Worm (Caenorhabditis elegans) whole organism, L1 larva: Measurements from ENCODE around the gene hst-3.2.

Experiments used
- F16B12.6 ChIP-seq: fragments of 150-350 bp; optimal IDR thresholded peaks from 2 replicates; lab custom pipeline; 2014; ENCODE audit warnings: missing biosample characterization, missing genetic modification characterization
- dsc-1 ChIP-seq: sonication (generic microtip); optimal IDR thresholded peaks from 2 replicates; lab custom pipeline; 2016; ENCODE audit warnings: mild to moderate bottlenecking, missing genetic modification characterization, missing compliant biosample characterization
- lin-15B ChIP-seq: fragments of 150-350 bp; sonication (generic microtip); optimal IDR thresholded peaks from 3 replicates; lab custom pipeline; 2014; ENCODE audit warnings: missing biosample characterization, missing genetic modification characterization
- lin-39 ChIP-seq: fragments of 150-350 bp; optimal IDR thresholded peaks from 2 replicates; lab custom pipeline; 2014; ENCODE audit warnings: missing biosample characterization, missing genetic modification reagents, missing genetic modification characterization
- nhr-11 ChIP-seq: fragments of 150-350 bp; optimal IDR thresholded peaks from 2 replicates; lab custom pipeline; 2014; ENCODE audit warnings: missing biosample characterization, missing genetic modification characterization
- nhr-12 ChIP-seq: sonication (generic microtip); optimal IDR thresholded peaks from 2 replicates; lab custom pipeline; 2017; ENCODE audit warnings: missing biosample characterization, missing genetic modification characterization
- nhr-237 ChIP-seq: fragments of 150-350 bp; optimal IDR thresholded peaks from 2 replicates; lab custom pipeline; 2014; ENCODE audit warnings: missing biosample characterization, missing genetic modification characterization
- nhr-28 ChIP-seq: fragments of 150-350 bp; optimal IDR thresholded peaks from 2 replicates; lab custom pipeline; 2014; ENCODE audit warnings: missing biosample characterization, missing genetic modification characterization
- nhr-77 ChIP-seq: fragments of 150-350 bp; optimal IDR thresholded peaks from 2 replicates; lab custom pipeline; 2014; ENCODE audit warnings: missing biosample characterization, missing genetic modification characterization
- snpc-4 ChIP-seq: fragments of 150-350 bp; optimal IDR thresholded peaks from 2 replicates; lab custom pipeline; 2014; ENCODE audit warnings: missing biosample characterization, missing genetic modification characterization
- unc-130 ChIP-seq: fragments of 150-350 bp; optimal IDR thresholded peaks from 2 replicates; lab custom pipeline; 2017; ENCODE audit warnings: missing biosample characterization, missing genetic modification characterization, inconsistent platforms
- zag-1 ChIP-seq: fragments of 150-350 bp; optimal IDR thresholded peaks from 2 replicates; lab custom pipeline; 2014; ENCODE audit warnings: missing biosample characterization, missing genetic modification characterization

ce11 chrX:2909227-2909626 is 14.6 kb downstream of the hst-3.2 start, which contains the start of gene nmy-1:
- no peak for TF ChIP-seq nhr-77 (tag; lab: Kevin White, UChicago)
- TF ChIP-seq snpc-4 (tag; lab: Kevin White, UChicago) = no peak
- no peak for TF ChIP-seq nhr-237 (tag; lab: Kevin White, UChicago)
- no peak for TF ChIP-seq F16B12.6 (tag; lab: Kevin White, UChicago)
- no peak for TF ChIP-seq lin-15B (tag; lab: Kevin White, UChicago)
- no peak for TF ChIP-seq unc-130
- no peak for TF ChIP-seq dsc-1 (tag; lab: Kevin White, UChicago)
- no peak for TF ChIP-seq nhr-11 (tag; lab: Kevin White, UChicago)
- no peak for TF ChIP-seq nhr-12
- TF ChIP-seq lin-39 = no peak
- no peak for TF ChIP-seq nhr-28 (tag; lab: Kevin White, UChicago)
- TF ChIP-seq zag-1 (tag; lab: Kevin White, UChicago) = no peak
